Fruit fly (Drosophila melanogaster) whole organism, embryonic: ENCODE data around the gene CG31549.
A peak's percentile ranks its signal among the peaks of the same experiment; 100 is the strongest.

ENCODE experiments used
- CG10565 ChIP-seq: fragments of 200-800 bp; sonication (Bioruptor generic); optimal IDR thresholded peaks from 3 replicates; lab custom pipeline; 2016; ENCODE audit warnings: missing biosample characterization, mild to moderate bottlenecking, missing genetic modification characterization
- CG10979 ChIP-seq: fragments of 200-800 bp; sonication (Bioruptor generic); optimal IDR thresholded peaks from 2 replicates; lab custom pipeline; 2018; ENCODE audit warnings: missing biosample characterization, mild to moderate bottlenecking, missing genetic modification characterization, moderate library complexity
- CG11247 ChIP-seq: fragments of 200-800 bp; sonication (Bioruptor generic); IDR thresholded peaks from 2 replicates; pipeline ENCODE4 v1.3.6; 2022; ENCODE audit warnings: missing biosample characterization, missing genetic modification characterization
- CG12236 ChIP-seq: fragments of 200-800 bp; sonication (Bioruptor generic); optimal IDR thresholded peaks from 2 replicates; lab custom pipeline; 2016; ENCODE audit warnings: missing biosample characterization, missing genetic modification characterization
- CG14441 ChIP-seq: fragments of 200-800 bp; sonication (Bioruptor generic); IDR thresholded peaks from 2 replicates; pipeline ENCODE4 v1.3.6; 2022; ENCODE audit warnings: missing biosample characterization, missing genetic modification characterization
- CG1602 ChIP-seq: fragments of 200-800 bp; sonication (Bioruptor generic); optimal IDR thresholded peaks from 3 replicates; lab custom pipeline; 2016; ENCODE audit warnings: missing biosample characterization, missing genetic modification characterization
- CG17912 ChIP-seq: fragments of 200-800 bp; sonication (Bioruptor generic); optimal IDR thresholded peaks from 2 replicates; lab custom pipeline; 2018; ENCODE audit warnings: missing biosample characterization, mild to moderate bottlenecking, missing genetic modification characterization
- CG3838 ChIP-seq: fragments of 200-800 bp; sonication (Bioruptor generic); optimal IDR thresholded peaks from 3 replicates; lab custom pipeline; 2016; ENCODE audit warnings: missing biosample characterization, missing genetic modification characterization
- CG4424 ChIP-seq: fragments of 200-800 bp; sonication (Bioruptor generic); optimal IDR thresholded peaks from 3 replicates; lab custom pipeline; 2016; ENCODE audit warnings: missing biosample characterization, missing genetic modification characterization
- CG4854 ChIP-seq: fragments of 200-800 bp; sonication (Bioruptor generic); optimal IDR thresholded peaks from 2 replicates; lab custom pipeline; 2016; ENCODE audit warnings: missing biosample characterization, missing genetic modification characterization, inconsistent platforms
- CG6175 ChIP-seq: fragments of 200-800 bp; sonication (Bioruptor generic); IDR thresholded peaks from 3 replicates; pipeline ENCODE4 v1.3.6; 2022; ENCODE audit warnings: missing biosample characterization, missing genetic modification characterization
- CG6689 ChIP-seq: fragments of 200-800 bp; sonication (Bioruptor generic); IDR thresholded peaks from 2 replicates; pipeline ENCODE4 v1.3.6; 2022; ENCODE audit warnings: missing biosample characterization, missing genetic modification characterization
- CG7928 ChIP-seq: fragments of 200-800 bp; sonication (Bioruptor generic); optimal IDR thresholded peaks from 2 replicates; lab custom pipeline; 2017; ENCODE audit warnings: missing biosample characterization, mild to moderate bottlenecking, missing genetic modification characterization
- CG8290 ChIP-seq, 3 experiments: fragments of 200-800 bp; sonication (Bioruptor generic); optimal IDR thresholded peaks; 2 replicates each; lab custom pipeline; 2016 to 2019; ENCODE audit warnings: missing biosample characterization in 3 of 3, missing genetic modification characterization in 3 of 3, mild to moderate bottlenecking in 2 of 3, moderate library complexity in 1 of 3
- Doc3 ChIP-seq: fragments of 200-800 bp; sonication (Bioruptor generic); IDR thresholded peaks from 3 replicates; pipeline ENCODE4 v1.3.6; 2022; ENCODE audit warnings: missing biosample characterization, missing genetic modification characterization; ENCODE audit not compliant: partially characterized antibody
- ERR ChIP-seq: fragments of 200-800 bp; sonication (Bioruptor generic); optimal IDR thresholded peaks from 2 replicates; lab custom pipeline; 2016; ENCODE audit warnings: missing biosample characterization, missing genetic modification characterization
- Fer2 ChIP-seq: fragments of 200-800 bp; sonication (Bioruptor generic); optimal IDR thresholded peaks from 2 replicates; lab custom pipeline; 2018; ENCODE audit warnings: missing biosample characterization, mild to moderate bottlenecking, missing genetic modification characterization, moderate library complexity
- Hand ChIP-seq: fragments of 200-800 bp; sonication (Bioruptor generic); optimal IDR thresholded peaks from 2 replicates; lab custom pipeline; 2017; ENCODE audit warnings: mild to moderate bottlenecking, missing biosample characterization, missing genetic modification reagents, missing genetic modification characterization
- Lpt ChIP-seq: fragments of >200 bp; optimal IDR thresholded peaks from 2 replicates; lab custom pipeline; 2018; ENCODE audit warnings: missing biosample characterization, missing genetic modification characterization
- Myb ChIP-seq: fragments of 200-800 bp; sonication (Bioruptor generic); optimal IDR thresholded peaks from 2 replicates; lab custom pipeline; 2016; ENCODE audit warnings: missing biosample characterization, missing genetic modification characterization
- Neu2 ChIP-seq: fragments of 200-800 bp; sonication (Bioruptor generic); optimal IDR thresholded peaks from 3 replicates; lab custom pipeline; 2016; ENCODE audit warnings: missing biosample characterization, missing genetic modification characterization, borderline replicate concordance
- Poxn ChIP-seq: fragments of 200-800 bp; sonication (Bioruptor generic); IDR thresholded peaks from 2 replicates; pipeline ENCODE4 v1.3.6; 2022; ENCODE audit warnings: missing biosample characterization, missing genetic modification characterization
- Six4 ChIP-seq: fragments of 200-800 bp; sonication (Bioruptor generic); optimal IDR thresholded peaks from 2 replicates; lab custom pipeline; 2016; ENCODE audit warnings: missing biosample characterization, missing genetic modification characterization
- Sry-β ChIP-seq: fragments of 200-800 bp; sonication (Bioruptor generic); optimal IDR thresholded peaks from 2 replicates; lab custom pipeline; 2018; ENCODE audit warnings: missing biosample characterization, mild to moderate bottlenecking, missing genetic modification characterization, moderate library complexity
- Sry-δ ChIP-seq: fragments of 200-800 bp; sonication (Bioruptor generic); optimal IDR thresholded peaks from 2 replicates; lab custom pipeline; 2016; ENCODE audit warnings: missing biosample characterization, missing genetic modification characterization
- ara ChIP-seq: fragments of 200-800 bp; sonication (Bioruptor generic); IDR thresholded peaks from 2 replicates; pipeline ENCODE4 v1.3.6; 2022; ENCODE audit warnings: missing biosample characterization, missing genetic modification characterization
- ash1 ChIP-seq: fragments of 200-800 bp; sonication (Bioruptor generic); optimal IDR thresholded peaks from 2 replicates; lab custom pipeline; 2018; ENCODE audit warnings: missing biosample characterization, mild to moderate bottlenecking, missing genetic modification characterization
- chif ChIP-seq, 2 experiments: fragments of 200-800 bp; sonication (Bioruptor generic); optimal IDR thresholded peaks; 3 replicates each; lab custom pipeline; 2016; ENCODE audit warnings: missing biosample characterization in 2 of 2, missing genetic modification characterization in 2 of 2
- chm ChIP-seq: fragments of 200-800 bp; sonication (Bioruptor generic); IDR thresholded peaks from 2 replicates; pipeline ENCODE4 v1.3.6; 2022; ENCODE audit warnings: missing biosample characterization, missing genetic modification characterization
- crp ChIP-seq, 2 experiments: fragments of 200-800 bp; sonication (Bioruptor generic); optimal IDR thresholded peaks; 2 replicates in 1 of 2; 3 replicates in 1 of 2; lab custom pipeline; 2017; ENCODE audit warnings: missing biosample characterization in 2 of 2, missing genetic modification characterization in 2 of 2, mild to moderate bottlenecking in 1 of 2, moderate library complexity in 1 of 2
- dmrt11E ChIP-seq: fragments of 200-800 bp; sonication (Bioruptor generic); optimal IDR thresholded peaks from 3 replicates; lab custom pipeline; 2018; ENCODE audit warnings: missing biosample characterization, mild to moderate bottlenecking, missing genetic modification characterization, moderate library complexity
- ems ChIP-seq: fragments of 200-800 bp; sonication (Bioruptor generic); optimal IDR thresholded peaks from 3 replicates; lab custom pipeline; 2016; ENCODE audit warnings: missing biosample characterization, missing genetic modification characterization
- eyg ChIP-seq: fragments of 200-800 bp; sonication (Bioruptor generic); optimal IDR thresholded peaks from 3 replicates; lab custom pipeline; 2016; ENCODE audit warnings: missing biosample characterization, missing genetic modification characterization
- fd96Cb ChIP-seq: fragments of 200-800 bp; sonication (Bioruptor generic); optimal IDR thresholded peaks from 2 replicates; lab custom pipeline; 2018; ENCODE audit warnings: missing biosample characterization, mild to moderate bottlenecking, missing genetic modification characterization, moderate library complexity
- gt ChIP-seq: fragments of 200-800 bp; sonication (Bioruptor generic); IDR thresholded peaks from 2 replicates; pipeline ENCODE4 v1.3.6; 2022; ENCODE audit warnings: missing biosample characterization, missing genetic modification characterization
- jumu ChIP-seq: fragments of 200-800 bp; sonication (Bioruptor generic); optimal IDR thresholded peaks from 3 replicates; lab custom pipeline; 2016; ENCODE audit warnings: missing biosample characterization, missing genetic modification characterization
- kah ChIP-seq: fragments of 200-800 bp; sonication (Bioruptor generic); optimal IDR thresholded peaks from 2 replicates; lab custom pipeline; 2018; ENCODE audit warnings: missing biosample characterization, mild to moderate bottlenecking, missing genetic modification characterization
- klu ChIP-seq: fragments of 200-800 bp; sonication (Bioruptor generic); IDR thresholded peaks from 2 replicates; pipeline ENCODE4 v1.3.6; 2022; ENCODE audit warnings: missing biosample characterization, missing genetic modification characterization
- lov ChIP-seq, 2 experiments: fragments of 200-800 bp in 1 of 2; fragments of >200 bp in 1 of 2; sonication (Bioruptor generic) in 1 of 2; IDR thresholded peaks in 1 of 2; optimal IDR thresholded peaks in 1 of 2; 2 replicates in 1 of 2; 3 replicates in 1 of 2; pipeline versions ENCODE4 v1.3.6 to Lab custom; 2017 to 2022; ENCODE audit warnings: missing biosample characterization in 1 of 2, missing genetic modification characterization in 1 of 2
- nerfin-2 ChIP-seq: fragments of 200-800 bp; sonication (Bioruptor generic); IDR thresholded peaks from 2 replicates; pipeline ENCODE4 v1.3.6; 2022; ENCODE audit warnings: missing biosample characterization, missing genetic modification characterization; ENCODE audit not compliant: partially characterized antibody
- psq ChIP-seq: fragments of 200-800 bp; sonication (Bioruptor generic); optimal IDR thresholded peaks from 2 replicates; lab custom pipeline; 2017; ENCODE audit warnings: missing biosample characterization, missing genetic modification characterization
- salm ChIP-seq: fragments of 200-800 bp; sonication (Bioruptor generic); optimal IDR thresholded peaks from 2 replicates; lab custom pipeline; 2018; ENCODE audit warnings: missing biosample characterization, mild to moderate bottlenecking, missing genetic modification characterization
- sd ChIP-seq: fragments of 200-800 bp; sonication (Bioruptor generic); optimal IDR thresholded peaks from 3 replicates; lab custom pipeline; 2018; ENCODE audit warnings: missing biosample characterization, mild to moderate bottlenecking, missing genetic modification characterization, moderate library complexity
- ssp ChIP-seq: fragments of 200-800 bp; sonication (Bioruptor generic); IDR thresholded peaks from 2 replicates; pipeline ENCODE4 v1.3.6; 2022; ENCODE audit warnings: missing biosample characterization, missing genetic modification characterization
- tio ChIP-seq: fragments of 200-800 bp; sonication (Bioruptor generic); optimal IDR thresholded peaks from 2 replicates; lab custom pipeline; 2017; ENCODE audit warnings: missing biosample characterization, missing genetic modification characterization, inconsistent platforms
- toy ChIP-seq: fragments of 200-800 bp; sonication (Bioruptor generic); IDR thresholded peaks from 2 replicates; pipeline ENCODE4 v1.3.6; 2022; ENCODE audit warnings: missing biosample characterization, missing genetic modification characterization
- trem ChIP-seq: fragments of 200-800 bp; optimal IDR thresholded peaks from 3 replicates; lab custom pipeline; 2019; ENCODE audit warnings: missing biosample characterization, mild to moderate bottlenecking, missing genetic modification characterization, moderate library complexity
- twi ChIP-seq: fragments of 200-800 bp; optimal IDR thresholded peaks from 2 replicates; lab custom pipeline; 2019; ENCODE audit warnings: missing biosample characterization, mild to moderate bottlenecking, missing genetic modification characterization, moderate library complexity
- wek ChIP-seq: fragments of 200-800 bp; sonication (Bioruptor generic); optimal IDR thresholded peaks from 3 replicates; lab custom pipeline; 2018; ENCODE audit warnings: missing biosample characterization, mild to moderate bottlenecking, missing genetic modification characterization, moderate library complexity
- zen ChIP-seq: fragments of 200-800 bp; sonication (Bioruptor generic); optimal IDR thresholded peaks from 3 replicates; lab custom pipeline; 2018; ENCODE audit warnings: missing biosample characterization, mild to moderate bottlenecking, missing genetic modification characterization, moderate library complexity

Gene CG31549

DNA sequence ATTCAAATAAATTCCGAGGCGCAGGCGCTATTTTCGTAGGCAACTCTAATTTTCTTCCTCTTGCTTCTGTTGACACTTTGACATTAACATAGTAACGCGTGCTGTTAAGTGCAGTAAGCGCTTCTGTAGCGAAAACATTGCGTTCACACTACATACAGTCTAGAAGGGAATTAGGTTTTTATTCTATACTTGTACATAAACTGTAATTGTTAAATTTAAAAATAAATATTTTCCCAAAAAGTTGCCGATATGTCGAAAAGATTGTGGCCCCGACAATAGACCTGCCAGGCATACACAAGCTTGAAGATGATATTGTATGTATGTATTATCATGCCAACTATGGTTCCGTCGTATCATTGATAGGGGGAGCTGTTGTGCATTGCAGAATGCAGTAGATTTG lies 25.5 kb upstream of the CG31549 start, which contains the start of gene asl (continued):
- peak; percentile 59 for TF ChIP-seq CG17912 (GFP tag; lab: Kevin White, UChicago)
- no peak for TF ChIP-seq Lpt (GFP tag; lab: Kevin White, UChicago)
- TF ChIP-seq CG4854 (GFP tag; lab: Kevin White, UChicago) = peak; percentile 59
- peak; percentile 52 for TF ChIP-seq ems (GFP tag; lab: Kevin White, UChicago)
- TF ChIP-seq Doc3 (GFP tag; lab: Robert Waterston, UW) = no peak
- TF ChIP-seq CG6689 (GFP tag; lab: Robert Waterston, UW) = peak; percentile 67
- TF ChIP-seq CG8290 (GFP tag; optimal IDR thresholded peaks at IDR 0.05; lab: Kevin White, UChicago) = peak; percentile 86
- peak in 1 of 2 experiments; percentile 77 for TF ChIP-seq CG8290 (tag; optimal IDR thresholded peaks at IDR 0.05; lab: Kevin White, UChicago)
- peak; percentile 44 for TF ChIP-seq Myb
- TF ChIP-seq klu (GFP tag; lab: Robert Waterston, UW) = no peak
- TF ChIP-seq sd (tag; lab: Kevin White, UChicago) = peak; percentile 82
- TF ChIP-seq CG14441 (GFP tag; lab: Robert Waterston, UW) = peak; percentile 58; the same call in 1 of the 2 replicates
- no peak for TF ChIP-seq Poxn (GFP tag; lab: Robert Waterston, UW)
- TF ChIP-seq jumu (GFP tag; lab: Kevin White, UChicago) = peak; percentile 30
- TF ChIP-seq CG7928 = no peak
- TF ChIP-seq Fer2 (tag; lab: Kevin White, UChicago) = peak; percentile 43
- peak; percentile 96 for TF ChIP-seq ssp
- peak; percentile 51; the same call in 1 of the 2 replicates for TF ChIP-seq CG11247 (GFP tag; lab: Robert Waterston, UW)
- TF ChIP-seq Sry-δ (GFP tag; lab: Kevin White, UChicago) = peak; percentile 42
- no peak for TF ChIP-seq ash1 (GFP tag; lab: Kevin White, UChicago)
- TF ChIP-seq trem = peak; percentile 82
- TF ChIP-seq dmrt11E (tag; lab: Kevin White, UChicago) = peak; percentile 65
- TF ChIP-seq CG3838 (GFP tag; lab: Kevin White, UChicago) = peak; percentile 14
- TF ChIP-seq salm (tag; lab: Kevin White, UChicago) = no peak
- TF ChIP-seq CG6175 = no peak
- TF ChIP-seq Hand (GFP tag; lab: Kevin White, UChicago) = no peak
- TF ChIP-seq psq (GFP tag; lab: Kevin White, UChicago) = peak; percentile 14
- TF ChIP-seq CG1602 (GFP tag; lab: Kevin White, UChicago) = peak; percentile 38
- TF ChIP-seq lov (optimal IDR thresholded peaks at IDR 0.05; lab: Kevin White, UChicago) = no peak
- TF ChIP-seq lov (GFP tag; IDR thresholded peaks at IDR 0.05; lab: Robert Waterston, UW) = 0 out of 3 replicates have a peak, but pooled peaks have one; percentile 50
- TF ChIP-seq zen = peak; percentile 68
- TF ChIP-seq CG10979 (tag; lab: Kevin White, UChicago) = peak; percentile 58
- peak; percentile 32 for TF ChIP-seq eyg
- TF ChIP-seq CG4424 (GFP tag; lab: Kevin White, UChicago) = peak; percentile 75
- TF ChIP-seq crp (GFP tag; optimal IDR thresholded peaks at IDR 0.05; lab: Kevin White, UChicago) = peak in 1 of 2 experiments; percentile 41
- TF ChIP-seq Six4 (GFP tag; lab: Kevin White, UChicago) = no peak
- peak; percentile 61 for TF ChIP-seq fd96Cb (tag; lab: Kevin White, UChicago)
- TF ChIP-seq CG12236 (GFP tag; lab: Kevin White, UChicago) = no peak
- no peak for TF ChIP-seq gt (GFP tag; lab: Robert Waterston, UW)
- no peak for TF ChIP-seq ara (GFP tag; lab: Robert Waterston, UW)
- peak; percentile 19 for TF ChIP-seq Sry-β (GFP tag; lab: Kevin White, UChicago)
- no peak for TF ChIP-seq chm
- peak; percentile 50 for TF ChIP-seq wek (GFP tag; lab: Kevin White, UChicago)
- TF ChIP-seq Neu2 (GFP tag; lab: Kevin White, UChicago) = no peak
- TF ChIP-seq toy (GFP tag; lab: Robert Waterston, UW) = no peak
- no peak for TF ChIP-seq kah (GFP tag; lab: Kevin White, UChicago)
- TF ChIP-seq CG10565 (GFP tag; lab: Kevin White, UChicago) = no peak
- no peak for TF ChIP-seq tio (GFP tag; lab: Kevin White, UChicago)
- no peak for TF ChIP-seq ERR (GFP tag; lab: Kevin White, UChicago)
- TF ChIP-seq chif (GFP tag; optimal IDR thresholded peaks at IDR 0.05; lab: Kevin White, UChicago) = peak; percentile 8 to 59
- no peak for TF ChIP-seq nerfin-2 (GFP tag; lab: Robert Waterston, UW)
- peak; percentile 62 for TF ChIP-seq twi (tag; lab: Kevin White, UChicago)
